Fruit fly (Drosophila melanogaster) whole organism, embryonic: ENCODE results near the gene gl.
A peak's percentile ranks its signal among the peaks of the same experiment; 100 is the strongest.

Experiments used
- Antp ChIP-seq: fragments of 200-800 bp; sonication (Bioruptor generic); optimal IDR thresholded peaks from 3 replicates; lab custom pipeline; 2016; ENCODE audit warnings: missing biosample characterization, missing genetic modification characterization
- Atf6 ChIP-seq: fragments of 200-800 bp; sonication (Bioruptor generic); IDR thresholded peaks from 2 replicates; pipeline ENCODE4 v1.3.6; 2022; ENCODE audit warnings: missing biosample characterization, missing genetic modification characterization
- Bdp1 ChIP-seq: fragments of 200-800 bp; sonication (Bioruptor generic); optimal IDR thresholded peaks from 3 replicates; lab custom pipeline; 2016; ENCODE audit warnings: missing biosample characterization, missing genetic modification characterization
- CG10654 ChIP-seq: fragments of 200-800 bp; sonication (Bioruptor generic); optimal IDR thresholded peaks from 2 replicates; lab custom pipeline; 2016; ENCODE audit warnings: missing biosample characterization, missing genetic modification characterization
- CG12769 ChIP-seq: fragments of 200-800 bp; sonication (Bioruptor generic); optimal IDR thresholded peaks from 2 replicates; lab custom pipeline; 2019; ENCODE audit warnings: missing biosample characterization, mild to moderate bottlenecking, missing genetic modification characterization, moderate library complexity
- CG13624 ChIP-seq: fragments of 200-800 bp; sonication (Bioruptor generic); optimal IDR thresholded peaks from 2 replicates; lab custom pipeline; 2016; ENCODE audit warnings: missing biosample characterization, missing genetic modification characterization
- CG13775 ChIP-seq: fragments of 200-800 bp; sonication (Bioruptor generic); optimal IDR thresholded peaks from 3 replicates; lab custom pipeline; 2017; ENCODE audit warnings: missing biosample characterization, mild to moderate bottlenecking, missing genetic modification characterization
- CG15073 ChIP-seq: fragments of 200-800 bp; sonication (Bioruptor generic); optimal IDR thresholded peaks from 2 replicates; lab custom pipeline; 2016; ENCODE audit warnings: missing biosample characterization, missing genetic modification characterization
- CG15514 ChIP-seq: fragments of 200-800 bp; sonication (Bioruptor generic); optimal IDR thresholded peaks from 3 replicates; lab custom pipeline; 2017; ENCODE audit warnings: missing biosample characterization, missing genetic modification characterization, mild to moderate bottlenecking, moderate library complexity, missing genetic modification reagents
- CG15696 ChIP-seq: fragments of 200-800 bp; sonication (Bioruptor generic); optimal IDR thresholded peaks from 2 replicates; lab custom pipeline; 2019; ENCODE audit warnings: missing biosample characterization, mild to moderate bottlenecking, missing genetic modification characterization, moderate library complexity
- CG17361 ChIP-seq: fragments of 200-800 bp; sonication (Bioruptor generic); IDR thresholded peaks from 3 replicates; pipeline ENCODE4 v1.3.6; 2022; ENCODE audit warnings: missing biosample characterization, missing genetic modification characterization
- CG31365 ChIP-seq: fragments of 200-800 bp; sonication (Bioruptor generic); optimal IDR thresholded peaks from 2 replicates; lab custom pipeline; 2018; ENCODE audit warnings: missing biosample characterization, mild to moderate bottlenecking, missing genetic modification characterization
- CG32772 ChIP-seq: fragments of 200-800 bp; sonication (Bioruptor generic); IDR thresholded peaks from 2 replicates; pipeline ENCODE4 v1.3.6; 2022; ENCODE audit warnings: missing biosample characterization, missing genetic modification characterization
- CG3726 ChIP-seq: fragments of 200-800 bp; sonication (Bioruptor generic); IDR thresholded peaks from 3 replicates; pipeline ENCODE4, ENCODE4 v1.3.6; 2022; ENCODE audit warnings: missing biosample characterization, missing genetic modification characterization
- CG6683 ChIP-seq: fragments of 200-800 bp; sonication (Bioruptor generic); optimal IDR thresholded peaks from 2 replicates; lab custom pipeline; 2017; ENCODE audit warnings: missing biosample characterization, mild to moderate bottlenecking, missing genetic modification characterization, missing genetic modification reagents
- CG6813 ChIP-seq: fragments of 200-800 bp; sonication (Bioruptor generic); optimal IDR thresholded peaks from 2 replicates; lab custom pipeline; 2017; ENCODE audit warnings: missing biosample characterization, missing genetic modification characterization, mild to moderate bottlenecking, moderate library complexity, missing genetic modification reagents
- CG9727 ChIP-seq: fragments of 200-800 bp; sonication (Bioruptor generic); optimal IDR thresholded peaks from 3 replicates; lab custom pipeline; 2017; ENCODE audit warnings: missing biosample characterization, mild to moderate bottlenecking, missing genetic modification characterization
- CG9932 ChIP-seq: fragments of 200-800 bp; sonication (Bioruptor generic); IDR thresholded peaks from 2 replicates; pipeline ENCODE4 v1.3.6; 2022; ENCODE audit warnings: missing biosample characterization, missing genetic modification characterization
- E2f2 ChIP-seq: fragments of 200-800 bp; sonication (Bioruptor generic); IDR thresholded peaks from 2 replicates; pipeline ENCODE4 v1.3.6; 2022; ENCODE audit warnings: missing biosample characterization, missing genetic modification characterization
- Fer2 ChIP-seq: fragments of 200-800 bp; sonication (Bioruptor generic); optimal IDR thresholded peaks from 2 replicates; lab custom pipeline; 2018; ENCODE audit warnings: missing biosample characterization, mild to moderate bottlenecking, missing genetic modification characterization, moderate library complexity
- Jarid2 ChIP-seq: fragments of 200-800 bp; sonication (Bioruptor generic); optimal IDR thresholded peaks from 3 replicates; lab custom pipeline; 2017; ENCODE audit warnings: mild to moderate bottlenecking, missing biosample characterization, missing genetic modification reagents, missing genetic modification characterization
- Max ChIP-seq: fragments of 200-800 bp; sonication (Bioruptor generic); optimal IDR thresholded peaks from 2 replicates; lab custom pipeline; 2016; ENCODE audit warnings: missing biosample characterization, mild to moderate bottlenecking, missing genetic modification characterization
- NC2β ChIP-seq: fragments of 200-800 bp; sonication (Bioruptor generic); optimal IDR thresholded peaks from 2 replicates; lab custom pipeline; 2016; ENCODE audit warnings: missing biosample characterization, missing genetic modification characterization
- Neu2 ChIP-seq: fragments of 200-800 bp; sonication (Bioruptor generic); optimal IDR thresholded peaks from 3 replicates; lab custom pipeline; 2016; ENCODE audit warnings: missing biosample characterization, missing genetic modification characterization, borderline replicate concordance
- Sox102F ChIP-seq: fragments of 200-800 bp; sonication (Bioruptor generic); optimal IDR thresholded peaks from 2 replicates; lab custom pipeline; 2018; ENCODE audit warnings: missing biosample characterization, mild to moderate bottlenecking, missing genetic modification characterization, moderate library complexity
- ash1 ChIP-seq: fragments of 200-800 bp; sonication (Bioruptor generic); optimal IDR thresholded peaks from 2 replicates; lab custom pipeline; 2018; ENCODE audit warnings: missing biosample characterization, mild to moderate bottlenecking, missing genetic modification characterization
- bcd ChIP-seq: fragments of 200-800 bp; sonication (Bioruptor generic); optimal IDR thresholded peaks from 2 replicates; lab custom pipeline; 2017; ENCODE audit warnings: missing biosample characterization, mild to moderate bottlenecking, missing genetic modification characterization
- br ChIP-seq: fragments of >200 bp; optimal IDR thresholded peaks from 2 replicates; lab custom pipeline; 2017
- cato ChIP-seq: fragments of 200-800 bp; sonication (Bioruptor generic); optimal IDR thresholded peaks from 2 replicates; lab custom pipeline; 2016; ENCODE audit warnings: missing biosample characterization, missing genetic modification characterization, borderline replicate concordance
- danr ChIP-seq: fragments of 200-800 bp; sonication (Bioruptor generic); IDR thresholded peaks from 2 replicates; pipeline ENCODE4 v1.3.6; 2022; ENCODE audit warnings: missing biosample characterization, missing genetic modification characterization
- dati ChIP-seq: fragments of 200-800 bp; sonication (Bioruptor generic); IDR thresholded peaks from 2 replicates; pipeline ENCODE4 v1.3.6; 2022; ENCODE audit warnings: missing biosample characterization, missing genetic modification characterization
- emc ChIP-seq: fragments of 200-800 bp; sonication (Bioruptor generic); optimal IDR thresholded peaks from 2 replicates; lab custom pipeline; 2016; ENCODE audit warnings: missing biosample characterization, missing genetic modification characterization
- ems ChIP-seq: fragments of 200-800 bp; sonication (Bioruptor generic); optimal IDR thresholded peaks from 3 replicates; lab custom pipeline; 2016; ENCODE audit warnings: missing biosample characterization, missing genetic modification characterization
- gce ChIP-seq: fragments of 200-800 bp; sonication (Bioruptor generic); IDR thresholded peaks from 3 replicates; pipeline ENCODE4 v1.3.6; 2022; ENCODE audit warnings: missing biosample characterization, missing genetic modification characterization
- ham ChIP-seq: fragments of 200-800 bp; sonication (Bioruptor generic); IDR thresholded peaks from 2 replicates; pipeline ENCODE4 v1.3.6; 2022; ENCODE audit warnings: missing biosample characterization, missing genetic modification characterization
- hkb ChIP-seq, 2 experiments: fragments of 200-800 bp in 1 of 2; fragments of >200 bp in 1 of 2; sonication (Bioruptor generic) in 1 of 2; IDR thresholded peaks in 1 of 2; optimal IDR thresholded peaks in 1 of 2; 2 replicates each; pipeline versions ENCODE4 v1.3.6 to Lab custom; 2017 to 2022; ENCODE audit warnings: missing biosample characterization in 1 of 2, missing genetic modification characterization in 1 of 2
- mirr ChIP-seq: fragments of 200-800 bp; sonication (Bioruptor generic); optimal IDR thresholded peaks from 3 replicates; lab custom pipeline; 2018; ENCODE audit warnings: missing biosample characterization, mild to moderate bottlenecking, missing genetic modification characterization
- nerfin-1 ChIP-seq: fragments of 200-800 bp; sonication (Bioruptor generic); optimal IDR thresholded peaks from 3 replicates; lab custom pipeline; 2019; ENCODE audit warnings: missing biosample characterization, mild to moderate bottlenecking, missing genetic modification characterization, moderate library complexity
- pb ChIP-seq: fragments of 200-800 bp; sonication (Bioruptor generic); optimal IDR thresholded peaks from 3 replicates; lab custom pipeline; 2016; ENCODE audit warnings: missing biosample characterization, missing genetic modification characterization
- peb ChIP-seq: fragments of 200-800 bp; sonication (Bioruptor generic); IDR thresholded peaks from 2 replicates; pipeline ENCODE4 v1.3.6; 2022; ENCODE audit warnings: missing biosample characterization, missing genetic modification characterization
- prd ChIP-seq, 3 experiments: fragments of >200 bp in 2 of 3; fragments of 200-800 bp in 1 of 3; sonication (Bioruptor generic) in 1 of 3; optimal IDR thresholded peaks in 2 of 3; IDR thresholded peaks in 1 of 3; 2 replicates in 2 of 3; 3 replicates in 1 of 3; pipeline versions ENCODE4 v1.3.6 to Lab custom; 2017 to 2022; ENCODE audit warnings: missing biosample characterization in 1 of 3, missing genetic modification characterization in 1 of 3
- sens-2 ChIP-seq: fragments of 200-800 bp; sonication (Bioruptor generic); IDR thresholded peaks from 2 replicates; pipeline ENCODE4 v1.3.6; 2022; ENCODE audit warnings: missing biosample characterization, missing genetic modification characterization
- so ChIP-seq: fragments of 200-800 bp; sonication (Bioruptor generic); IDR thresholded peaks from 3 replicates; pipeline ENCODE4 v1.3.6; 2022; ENCODE audit warnings: missing biosample characterization, missing genetic modification characterization
- ssp ChIP-seq: fragments of 200-800 bp; sonication (Bioruptor generic); IDR thresholded peaks from 2 replicates; pipeline ENCODE4 v1.3.6; 2022; ENCODE audit warnings: missing biosample characterization, missing genetic modification characterization
- stc ChIP-seq: fragments of 200-800 bp; sonication (Bioruptor generic); IDR thresholded peaks from 2 replicates; pipeline ENCODE4 v1.3.6; 2022; ENCODE audit warnings: missing biosample characterization, missing genetic modification characterization
- vnd ChIP-seq: fragments of 200-800 bp; sonication (Bioruptor generic); IDR thresholded peaks from 3 replicates; pipeline ENCODE4 v1.3.6; 2022; ENCODE audit warnings: missing biosample characterization, missing genetic modification characterization; ENCODE audit not compliant: partially characterized antibody
- wor ChIP-seq: fragments of 200-800 bp; sonication (Bioruptor generic); IDR thresholded peaks from 2 replicates; pipeline ENCODE4 v1.3.6; 2022; ENCODE audit warnings: missing biosample characterization, missing genetic modification characterization
- zfh1 ChIP-seq: fragments of 200-800 bp; sonication (Bioruptor generic); IDR thresholded peaks from 3 replicates; pipeline ENCODE4 v1.3.6; 2022; ENCODE audit warnings: missing biosample characterization, missing genetic modification characterization

gl gene

dm6 chr3R:18412279-18413214 lies 40.0 kb upstream of the gl start, which contains the start of gene CG31122 (continued):
- TF ChIP-seq emc (GFP tag; lab: Kevin White, UChicago): no peak
- no peak for TF ChIP-seq dati (GFP tag; lab: Robert Waterston, UW)
- TF ChIP-seq br: no peak
- TF ChIP-seq danr (GFP tag; lab: Robert Waterston, UW): no peak
- TF ChIP-seq CG13775 (GFP tag; lab: Kevin White, UChicago): peak; percentile 47
- TF ChIP-seq prd (optimal IDR thresholded peaks at IDR 0.05; lab: Kevin White, UChicago): no peak
- peak; percentile 59; the same call in 2 of the 3 replicates for TF ChIP-seq prd (GFP tag; IDR thresholded peaks at IDR 0.05; lab: Robert Waterston, UW)
- TF ChIP-seq ham (GFP tag; lab: Robert Waterston, UW): no peak
- TF ChIP-seq pb: no peak
- peak; percentile 75 for TF ChIP-seq CG9932
- no peak for TF ChIP-seq ash1
- peak; percentile 36 for TF ChIP-seq bcd (GFP tag; lab: Kevin White, UChicago)
- TF ChIP-seq Neu2 (GFP tag; lab: Kevin White, UChicago): peak; percentile 91
- TF ChIP-seq E2f2 (GFP tag; lab: Robert Waterston, UW): peak; percentile 91
- TF ChIP-seq ssp (GFP tag; lab: Robert Waterston, UW): no peak
- TF ChIP-seq CG31365 (tag; lab: Kevin White, UChicago): no peak
- peak; percentile 95 for TF ChIP-seq vnd
- TF ChIP-seq CG3726 (GFP tag; lab: Robert Waterston, UW): no peak
- 0 out of 2 replicates have a peak, but pooled peaks have one; percentile 12 for TF ChIP-seq sens-2 (GFP tag; lab: Robert Waterston, UW)
- TF ChIP-seq peb (GFP tag; lab: Robert Waterston, UW): no peak
- TF ChIP-seq hkb (optimal IDR thresholded peaks at IDR 0.05; lab: Kevin White, UChicago): peak; percentile 25
- TF ChIP-seq hkb (GFP tag; IDR thresholded peaks at IDR 0.05; lab: Robert Waterston, UW): no peak
- no peak for TF ChIP-seq CG15073 (GFP tag; lab: Kevin White, UChicago)
- peak; percentile 23 for TF ChIP-seq CG15696
- peak; percentile 37 for TF ChIP-seq CG6813 (GFP tag; lab: Kevin White, UChicago)
- no peak for TF ChIP-seq CG6683
- TF ChIP-seq zfh1 (GFP tag; lab: Robert Waterston, UW): 0 out of 3 replicates have a peak, but pooled peaks have one; percentile 12
- no peak for TF ChIP-seq Jarid2
- no peak for TF ChIP-seq CG9727 (GFP tag; lab: Kevin White, UChicago)
- peak; percentile 3 for TF ChIP-seq CG10654
- peak; percentile 51; the same call in 1 of the 2 replicates for TF ChIP-seq Atf6 (GFP tag; lab: Robert Waterston, UW)
- peak; percentile 47 for TF ChIP-seq nerfin-1 (tag; lab: Kevin White, UChicago)
- TF ChIP-seq wor (GFP tag; lab: Robert Waterston, UW): no peak
- peak; percentile 36 for TF ChIP-seq CG12769 (tag; lab: Kevin White, UChicago)
- peak; percentile 27; the same call in 1 of the 3 replicates for TF ChIP-seq so
- TF ChIP-seq cato (GFP tag; lab: Kevin White, UChicago): no peak
- TF ChIP-seq mirr (GFP tag; lab: Kevin White, UChicago): no peak
- no peak; the same call in 2 of the 3 replicates for TF ChIP-seq CG17361
- TF ChIP-seq CG15514 (GFP tag; lab: Kevin White, UChicago): peak; percentile 67
- no peak for TF ChIP-seq Fer2
- TF ChIP-seq Sox102F (GFP tag; lab: Kevin White, UChicago): no peak
- TF ChIP-seq Antp (GFP tag; lab: Kevin White, UChicago): peak; percentile 21
- peak; percentile 54 for TF ChIP-seq CG13624 (GFP tag; lab: Kevin White, UChicago)
- TF ChIP-seq NC2β (GFP tag; lab: Kevin White, UChicago): peak; percentile 66
- no peak for TF ChIP-seq stc (GFP tag; lab: Robert Waterston, UW)
- TF ChIP-seq Bdp1 (GFP tag; lab: Kevin White, UChicago): peak; percentile 20
- no peak for TF ChIP-seq CG32772
- TF ChIP-seq Max (GFP tag; lab: Kevin White, UChicago): no peak
- peak; percentile 66 for TF ChIP-seq ems (GFP tag; lab: Kevin White, UChicago)
- no peak for TF ChIP-seq gce (GFP tag; lab: Robert Waterston, UW)
